Worm (Caenorhabditis elegans) whole organism, young adult: ENCODE data around the gene Y54G11A.19.

Experiments
- B0035.1 ChIP-seq: sonication (generic microtip); optimal IDR thresholded peaks from 2 replicates; lab custom pipeline; 2016; ENCODE audit warnings: missing genetic modification characterization, mild to moderate bottlenecking, missing compliant biosample characterization, missing genotype, missing genetic modification reagents
- B0261.1 ChIP-seq: sonication (generic microtip); optimal IDR thresholded peaks from 2 replicates; lab custom pipeline; 2016; ENCODE audit warnings: mild to moderate bottlenecking, missing genetic modification characterization, moderate library complexity, missing compliant biosample characterization
- F10E7.11 ChIP-seq: sonication (generic microtip); optimal IDR thresholded peaks from 2 replicates; lab custom pipeline; 2017; ENCODE audit warnings: mild to moderate bottlenecking, missing genetic modification characterization, moderate library complexity, missing compliant biosample characterization
- F55B11.4 ChIP-seq: sonication (generic microtip); optimal IDR thresholded peaks from 2 replicates; lab custom pipeline; 2016; ENCODE audit warnings: missing compliant biosample characterization, missing genetic modification characterization, borderline replicate concordance; ENCODE audit not compliant: insufficient read depth
- T07F8.4 ChIP-seq: sonication (generic microtip); optimal IDR thresholded peaks from 2 replicates; lab custom pipeline; 2016; ENCODE audit warnings: mild to moderate bottlenecking, missing genetic modification characterization, moderate library complexity, missing compliant biosample characterization
- Y79H2A.3 ChIP-seq: fragments of 200-800 bp; sonication (Bioruptor generic); conservative IDR thresholded peaks from 2 replicates; pipeline ENCODE4 v1.3.6; 2022; ENCODE audit warnings: missing genetic modification reagents, missing genetic modification characterization, missing compliant biosample characterization
- Y95B8A.8 ChIP-seq: fragments of 200-800 bp; sonication (Bioruptor generic); IDR thresholded peaks from 2 replicates; pipeline ENCODE4 v1.3.6; 2022; ENCODE audit warnings: missing genetic modification reagents, missing genetic modification characterization, missing compliant biosample characterization
- ZK185.1 ChIP-seq: sonication (generic microtip); optimal IDR thresholded peaks from 2 replicates; lab custom pipeline; 2016; ENCODE audit warnings: mild to moderate bottlenecking, missing genetic modification characterization, missing compliant biosample characterization; ENCODE audit not compliant: poor library complexity, severe bottlenecking
- cebp-1 ChIP-seq, 2 experiments: fragments of 200-800 bp in 1 of 2; sonication (Bioruptor generic) in 1 of 2; sonication (generic microtip) in 1 of 2; IDR thresholded peaks in 1 of 2; optimal IDR thresholded peaks in 1 of 2; 2 replicates each; pipeline versions ENCODE4 v1.3.6 to Lab custom; 2017 to 2022; ENCODE audit warnings: missing compliant biosample characterization in 2 of 2, missing genetic modification characterization in 2 of 2, mild to moderate bottlenecking in 1 of 2, missing genetic modification reagents in 1 of 2, moderate library complexity in 1 of 2
- ceh-100 ChIP-seq: fragments of 200-800 bp; sonication (Bioruptor generic); IDR thresholded peaks from 2 replicates; pipeline ENCODE4 v1.3.6; 2022; ENCODE audit warnings: missing genetic modification reagents, missing genetic modification characterization, missing compliant biosample characterization
- ceh-27 ChIP-seq: fragments of 200-800 bp; sonication (Bioruptor generic); optimal IDR thresholded peaks from 2 replicates; lab custom pipeline; 2018; ENCODE audit warnings: mild to moderate bottlenecking, missing genetic modification characterization, moderate library complexity, missing compliant biosample characterization
- ceh-40 ChIP-seq: fragments of 200-800 bp; sonication (Bioruptor generic); IDR thresholded peaks from 2 replicates; pipeline ENCODE4 v1.3.6; 2022; ENCODE audit warnings: missing genetic modification characterization, missing compliant biosample characterization
- chd-7 ChIP-seq: sonication (generic microtip); optimal IDR thresholded peaks from 2 replicates; lab custom pipeline; 2016; ENCODE audit warnings: mild to moderate bottlenecking, missing genetic modification characterization, moderate library complexity, missing compliant biosample characterization
- hmg-20 ChIP-seq: fragments of 200-800 bp; sonication (Bioruptor generic); IDR thresholded peaks from 2 replicates; pipeline ENCODE4 v1.3.6; 2022; ENCODE audit warnings: missing genetic modification reagents, missing genetic modification characterization, missing compliant biosample characterization
- let-526 ChIP-seq: fragments of 200-800 bp; sonication (Bioruptor generic); IDR thresholded peaks from 2 replicates; pipeline ENCODE4 v1.3.6; 2022; ENCODE audit warnings: missing genetic modification reagents, missing genetic modification characterization, missing compliant biosample characterization
- lsy-27 ChIP-seq: sonication (generic microtip); optimal IDR thresholded peaks from 2 replicates; lab custom pipeline; 2017; ENCODE audit warnings: missing genetic modification characterization, mild to moderate bottlenecking, missing compliant biosample characterization, antibody characterized with exemption, missing genotype, borderline replicate concordance; ENCODE audit not compliant: insufficient read depth
- madf-10 ChIP-seq: sonication (generic microtip); optimal IDR thresholded peaks from 2 replicates; lab custom pipeline; 2016; ENCODE audit warnings: mild to moderate bottlenecking, missing genetic modification characterization, missing compliant biosample characterization
- madf-3 ChIP-seq: fragments of 200-800 bp; sonication (Bioruptor generic); IDR thresholded peaks from 2 replicates; pipeline ENCODE4 v1.3.6; 2022; ENCODE audit warnings: missing genetic modification reagents, missing genetic modification characterization, missing compliant biosample characterization
- madf-8 ChIP-seq: fragments of 200-800 bp; sonication (Bioruptor generic); conservative IDR thresholded peaks from 2 replicates; pipeline ENCODE4 v1.3.6; 2022; ENCODE audit warnings: missing genetic modification reagents, missing genetic modification characterization, missing compliant biosample characterization
- mcd-1 ChIP-seq: fragments of 200-800 bp; sonication (Bioruptor generic); IDR thresholded peaks from 2 replicates; pipeline ENCODE4 v1.3.6; 2022; ENCODE audit warnings: missing genetic modification reagents, missing genetic modification characterization, missing compliant biosample characterization
- nfya-2 ChIP-seq: fragments of 200-800 bp; sonication (Bioruptor generic); IDR thresholded peaks from 2 replicates; pipeline ENCODE4 v1.3.6; 2022; ENCODE audit warnings: missing genetic modification reagents, missing genetic modification characterization, missing compliant biosample characterization
- nfyb-1 ChIP-seq: fragments of 200-800 bp; sonication (Bioruptor generic); IDR thresholded peaks from 2 replicates; pipeline ENCODE4 v1.3.6; 2022; ENCODE audit warnings: missing genetic modification reagents, missing genetic modification characterization, missing compliant biosample characterization
- nhr-120 ChIP-seq: fragments of 200-800 bp; sonication (Bioruptor generic); IDR thresholded peaks from 2 replicates; pipeline ENCODE4 v1.3.6; 2022; ENCODE audit warnings: missing genetic modification characterization, missing compliant biosample characterization
- nhr-80 ChIP-seq: sonication (generic microtip); optimal IDR thresholded peaks from 2 replicates; lab custom pipeline; 2016; ENCODE audit warnings: missing genetic modification characterization, missing compliant biosample characterization
- nhr-90 ChIP-seq: sonication (generic microtip); optimal IDR thresholded peaks from 2 replicates; lab custom pipeline; 2016; ENCODE audit warnings: missing genotype, mild to moderate bottlenecking, missing genetic modification characterization, missing compliant biosample characterization
- pha-4 ChIP-seq: fragments of 150-350 bp; sonication (generic microtip); optimal IDR thresholded peaks from 2 replicates; lab custom pipeline; 2014; ENCODE audit warnings: missing biosample characterization, missing genetic modification reagents, missing genetic modification characterization
- rpc-1 ChIP-seq, 2 experiments: fragments of 150-350 bp in 1 of 2; sonication (generic microtip) in 1 of 2; optimal IDR thresholded peaks; 2 replicates each; lab custom pipeline; 2014 to 2018; ENCODE audit warnings: missing biosample characterization in 1 of 2, missing genetic modification characterization in 1 of 2, missing genetic modification reagents in 1 of 2, missing genotype in 1 of 2
- somi-1 ChIP-seq: fragments of 200-800 bp; sonication (Bioruptor generic); optimal IDR thresholded peaks from 2 replicates; lab custom pipeline; 2018; ENCODE audit warnings: mild to moderate bottlenecking, missing genetic modification characterization, missing compliant biosample characterization
- tbp1 ChIP-seq: fragments of 200-800 bp; sonication (Bioruptor generic); optimal IDR thresholded peaks from 2 replicates; lab custom pipeline; 2018; ENCODE audit warnings: mild to moderate bottlenecking, missing genetic modification characterization, missing compliant biosample characterization
- xnd-1 ChIP-seq: sonication (generic microtip); optimal IDR thresholded peaks from 2 replicates; lab custom pipeline; 2016; ENCODE audit warnings: missing genotype, missing genetic modification reagents, missing genetic modification characterization, missing compliant biosample characterization
- ztf-22 ChIP-seq: fragments of 200-800 bp; sonication (Bioruptor generic); optimal IDR thresholded peaks from 2 replicates; lab custom pipeline; 2018; ENCODE audit warnings: mild to moderate bottlenecking, missing genetic modification characterization, moderate library complexity, missing compliant biosample characterization
- ztf-26 ChIP-seq: sonication (generic microtip); optimal IDR thresholded peaks from 2 replicates; lab custom pipeline; 2017; ENCODE audit warnings: missing genetic modification characterization, missing compliant biosample characterization

Y54G11A.19 gene

ce11 chrII:14296320-14296719 is 39.6 kb upstream of the Y54G11A.19 start (continued):
- TF ChIP-seq Y95B8A.8 (GFP tag; lab: Robert Waterston, UW) = no peak

- TF ChIP-seq ZK185.1 (tag; lab: Kevin White, UChicago) = no peak
- no peak for TF ChIP-seq somi-1
- no peak for TF ChIP-seq nhr-120 (GFP tag; lab: Robert Waterston, UW)
- no peak for TF ChIP-seq ztf-26
- no peak for TF ChIP-seq F55B11.4
- no peak for TF ChIP-seq T07F8.4 (tag; lab: Kevin White, UChicago)
- no peak for TF ChIP-seq Y79H2A.3 (GFP tag; lab: Robert Waterston, UW)
- no peak for TF ChIP-seq rpc-1 (optimal IDR thresholded peaks at IDR 0.05; lab: Kevin White, UChicago)
- TF ChIP-seq rpc-1 (tag; optimal IDR thresholded peaks at IDR 0.05; lab: Kevin White, UChicago) = no peak
- TF ChIP-seq nfyb-1 (GFP tag; lab: Robert Waterston, UW) = no peak
- TF ChIP-seq lsy-27 (tag; lab: Kevin White, UChicago) = no peak
- no peak for TF ChIP-seq nfya-2 (GFP tag; lab: Robert Waterston, UW)
- no peak for TF ChIP-seq hmg-20 (GFP tag; lab: Robert Waterston, UW)
- TF ChIP-seq chd-7 (tag; lab: Kevin White, UChicago) = no peak
- no peak for TF ChIP-seq B0261.1 (tag; lab: Kevin White, UChicago)
Measured at ce11 chrII:14294390-14294789, 37.7 kb upstream of the Y54G11A.19 start.

- no peak for TF ChIP-seq B0035.1
- no peak for TF ChIP-seq madf-10
- no peak for TF ChIP-seq tbp1 (GFP tag; lab: Kevin White, UChicago)
- TF ChIP-seq ceh-100 (GFP tag; lab: Robert Waterston, UW) = no peak
- no peak for TF ChIP-seq madf-8 (GFP tag; lab: Robert Waterston, UW)
- TF ChIP-seq ztf-22 (GFP tag; lab: Kevin White, UChicago) = no peak
- TF ChIP-seq F10E7.11 (tag; lab: Kevin White, UChicago) = no peak
- no peak for TF ChIP-seq pha-4 (tag; lab: Kevin White, UChicago)
- no peak for TF ChIP-seq xnd-1 (tag; lab: Kevin White, UChicago)
Measured at ce11 chrII:14292519-14292918, 35.8 kb upstream of the Y54G11A.19 start, which contains the start of gene Y54G11A.4. TSS of gene Y54G11A.4 (plus strand) at chrII:14292819.

ce11 chrII:14291854-14292253 is 35.2 kb upstream of the Y54G11A.19 start:
- TF ChIP-seq mcd-1 (GFP tag; lab: Robert Waterston, UW) = peak; percentile 35; the same call in 1 of the 2 replicates

- TF ChIP-seq nhr-80 = peak; percentile 5
- peak; percentile 85 for TF ChIP-seq cebp-1 (GFP tag; IDR thresholded peaks at IDR 0.05; lab: Robert Waterston, UW)
- peak; percentile 90 for TF ChIP-seq cebp-1 (tag; optimal IDR thresholded peaks at IDR 0.05; lab: Kevin White, UChicago)
- no peak for TF ChIP-seq ceh-40
Measured at ce11 chrII:14290846-14291245, 34.2 kb upstream of the Y54G11A.19 start.

- TF ChIP-seq ceh-27 (GFP tag; lab: Kevin White, UChicago) (no peak), mcd-1 (GFP tag; lab: Robert Waterston, UW) (no peak), nhr-90 (no peak), madf-3 (GFP tag; lab: Robert Waterston, UW) (no peak), let-526 (no peak)
Measured at ce11 chrII:14288968-14289367, 32.3 kb upstream of the Y54G11A.19 start, which contains the start of gene srh-42. TSS of gene srh-42 (minus strand) at chrII:14289068.
